Worm (Caenorhabditis elegans) whole organism, young adult: ENCODE results near the gene srx-84.

Experiments
- C17E4.6 ChIP-seq: fragments of 200-800 bp; sonication (Bioruptor generic); IDR thresholded peaks from 2 replicates; pipeline ENCODE4 v1.3.6; 2022; ENCODE audit warnings: missing genetic modification reagents, missing genetic modification characterization, missing compliant biosample characterization
- D2030.7 ChIP-seq: fragments of 200-800 bp; sonication (Bioruptor generic); IDR thresholded peaks from 2 replicates; pipeline ENCODE4 v1.3.6; 2022; ENCODE audit warnings: missing genetic modification reagents, missing genetic modification characterization, missing compliant biosample characterization
- F22D6.2 ChIP-seq: sonication (generic microtip); optimal IDR thresholded peaks from 2 replicates; lab custom pipeline; 2016; ENCODE audit warnings: mild to moderate bottlenecking, missing genetic modification characterization, missing compliant biosample characterization
- F23B12.7 ChIP-seq: sonication (generic microtip); optimal IDR thresholded peaks from 2 replicates; lab custom pipeline; 2017; ENCODE audit warnings: missing genetic modification characterization, mild to moderate bottlenecking, missing compliant biosample characterization, antibody characterized with exemption, moderate library complexity; ENCODE audit not compliant: insufficient read depth
- F49E8.2 ChIP-seq: sonication (generic microtip); optimal IDR thresholded peaks from 3 replicates; lab custom pipeline; 2017; ENCODE audit warnings: missing genetic modification characterization, mild to moderate bottlenecking, missing compliant biosample characterization, antibody characterized with exemption, moderate library complexity; ENCODE audit not compliant: insufficient read depth
- F57A8.1 ChIP-seq: fragments of 200-800 bp; sonication (Bioruptor generic); optimal IDR thresholded peaks from 2 replicates; lab custom pipeline; 2018; ENCODE audit warnings: mild to moderate bottlenecking, missing genetic modification characterization, moderate library complexity, missing compliant biosample characterization
- attf-3 ChIP-seq: fragments of 200-800 bp; sonication (Bioruptor generic); conservative IDR thresholded peaks from 2 replicates; pipeline ENCODE4 v1.3.6; 2022; ENCODE audit warnings: missing genetic modification reagents, missing genetic modification characterization, missing compliant biosample characterization
- attf-6 ChIP-seq: fragments of 200-800 bp; sonication (Bioruptor generic); IDR thresholded peaks from 2 replicates; pipeline ENCODE4 v1.3.6; 2022; ENCODE audit warnings: missing genetic modification reagents, missing genetic modification characterization, missing compliant biosample characterization
- ceh-100 ChIP-seq: fragments of 200-800 bp; sonication (Bioruptor generic); IDR thresholded peaks from 2 replicates; pipeline ENCODE4 v1.3.6; 2022; ENCODE audit warnings: missing genetic modification reagents, missing genetic modification characterization, missing compliant biosample characterization
- dpff-1 ChIP-seq: sonication (generic microtip); optimal IDR thresholded peaks from 2 replicates; lab custom pipeline; 2017; ENCODE audit warnings: mild to moderate bottlenecking, missing genetic modification characterization, missing compliant biosample characterization
- egl-44 ChIP-seq: fragments of 200-800 bp; sonication (Bioruptor generic); IDR thresholded peaks from 2 replicates; pipeline ENCODE4 v1.3.6; 2022; ENCODE audit warnings: missing genetic modification reagents, missing genetic modification characterization, missing compliant biosample characterization
- egrh-3 ChIP-seq: fragments of 200-800 bp; sonication (Bioruptor generic); IDR thresholded peaks from 2 replicates; pipeline ENCODE4 v1.3.6; 2022; ENCODE audit warnings: missing genetic modification reagents, missing genetic modification characterization, missing compliant biosample characterization
- ekl-4 ChIP-seq: fragments of 200-800 bp; sonication (Bioruptor generic); IDR thresholded peaks from 2 replicates; pipeline ENCODE4 v1.3.6; 2022; ENCODE audit warnings: missing genetic modification reagents, missing genetic modification characterization, missing compliant biosample characterization
- him-1 ChIP-seq: sonication (generic microtip); optimal IDR thresholded peaks from 2 replicates; lab custom pipeline; 2016; ENCODE audit warnings: missing genotype, missing genetic modification reagents, missing genetic modification characterization, missing compliant biosample characterization
- hmg-1.2 ChIP-seq: fragments of 200-800 bp; sonication (Bioruptor generic); IDR thresholded peaks from 2 replicates; pipeline ENCODE4 v1.3.6; 2022; ENCODE audit warnings: missing genetic modification reagents, missing genetic modification characterization, missing compliant biosample characterization
- hmg-20 ChIP-seq: fragments of 200-800 bp; sonication (Bioruptor generic); IDR thresholded peaks from 2 replicates; pipeline ENCODE4 v1.3.6; 2022; ENCODE audit warnings: missing genetic modification reagents, missing genetic modification characterization, missing compliant biosample characterization
- lin-26 ChIP-seq: fragments of 200-800 bp; sonication (Bioruptor generic); IDR thresholded peaks from 2 replicates; pipeline ENCODE4 v1.3.6; 2022; ENCODE audit warnings: missing genetic modification reagents, missing genetic modification characterization, missing compliant biosample characterization
- lir-1 ChIP-seq: fragments of 200-800 bp; sonication (Bioruptor generic); conservative IDR thresholded peaks from 2 replicates; pipeline ENCODE4 v1.3.6; 2022; ENCODE audit warnings: missing genetic modification reagents, missing genetic modification characterization, missing compliant biosample characterization
- lsl-1 ChIP-seq: fragments of 200-800 bp; sonication (Bioruptor generic); optimal IDR thresholded peaks from 2 replicates; lab custom pipeline; 2018; ENCODE audit warnings: mild to moderate bottlenecking, missing genetic modification characterization, moderate library complexity, missing compliant biosample characterization
- madf-3 ChIP-seq: fragments of 200-800 bp; sonication (Bioruptor generic); IDR thresholded peaks from 2 replicates; pipeline ENCODE4 v1.3.6; 2022; ENCODE audit warnings: missing genetic modification reagents, missing genetic modification characterization, missing compliant biosample characterization
- madf-6 ChIP-seq: fragments of 200-800 bp; sonication (Bioruptor generic); IDR thresholded peaks from 2 replicates; pipeline ENCODE4 v1.3.6; 2022; ENCODE audit warnings: missing genetic modification reagents, missing genetic modification characterization, missing compliant biosample characterization
- madf-8 ChIP-seq: fragments of 200-800 bp; sonication (Bioruptor generic); conservative IDR thresholded peaks from 2 replicates; pipeline ENCODE4 v1.3.6; 2022; ENCODE audit warnings: missing genetic modification reagents, missing genetic modification characterization, missing compliant biosample characterization
- nhr-120 ChIP-seq: fragments of 200-800 bp; sonication (Bioruptor generic); IDR thresholded peaks from 2 replicates; pipeline ENCODE4 v1.3.6; 2022; ENCODE audit warnings: missing genetic modification characterization, missing compliant biosample characterization
- pha-4 ChIP-seq: fragments of 150-350 bp; sonication (generic microtip); optimal IDR thresholded peaks from 2 replicates; lab custom pipeline; 2014; ENCODE audit warnings: missing biosample characterization, missing genetic modification reagents, missing genetic modification characterization
- rcor-1 ChIP-seq: fragments of 200-800 bp; sonication (Bioruptor generic); IDR thresholded peaks from 2 replicates; pipeline ENCODE4 v1.3.6; 2022; ENCODE audit warnings: missing genetic modification reagents, missing genetic modification characterization, missing compliant biosample characterization
- rec-8 ChIP-seq, 2 experiments: sonication (generic microtip); optimal IDR thresholded peaks; 2 replicates each; lab custom pipeline; 2016; ENCODE audit warnings: mild to moderate bottlenecking in 2 of 2, missing genetic modification characterization in 2 of 2, missing genetic modification reagents in 2 of 2, missing genotype in 2 of 2, missing biosample characterization in 1 of 2, missing compliant biosample characterization in 1 of 2, moderate library complexity in 1 of 2
- rpc-1 ChIP-seq, 2 experiments: fragments of 150-350 bp in 1 of 2; sonication (generic microtip) in 1 of 2; optimal IDR thresholded peaks; 2 replicates each; lab custom pipeline; 2014 to 2018; ENCODE audit warnings: missing biosample characterization in 1 of 2, missing genetic modification characterization in 1 of 2, missing genetic modification reagents in 1 of 2, missing genotype in 1 of 2
- snpc-1.1 ChIP-seq: sonication (generic microtip); optimal IDR thresholded peaks from 2 replicates; lab custom pipeline; 2017; ENCODE audit warnings: missing genetic modification characterization, mild to moderate bottlenecking, missing compliant biosample characterization, antibody characterized with exemption, moderate library complexity, missing genotype, missing genetic modification reagents; ENCODE audit not compliant: insufficient read depth
- snpc-1.3 ChIP-seq: sonication (generic microtip); optimal IDR thresholded peaks from 2 replicates; lab custom pipeline; 2017; ENCODE audit warnings: missing genetic modification characterization, mild to moderate bottlenecking, missing compliant biosample characterization, antibody characterized with exemption, moderate library complexity, missing genotype, missing genetic modification reagents; ENCODE audit not compliant: insufficient read depth
- snpc-3.4 ChIP-seq: sonication (generic microtip); optimal IDR thresholded peaks from 2 replicates; lab custom pipeline; 2017; ENCODE audit warnings: missing genetic modification characterization, mild to moderate bottlenecking, missing compliant biosample characterization, antibody characterized with exemption, moderate library complexity, missing genotype, missing genetic modification reagents
- snpc-4 ChIP-seq, 5 experiments: fragments of 150-350 bp in 1 of 5; sonication (generic microtip) in 4 of 5; optimal IDR thresholded peaks; 2 replicates each; lab custom pipeline; 2014 to 2018; ENCODE audit warnings: missing genetic modification characterization in 5 of 5, missing biosample characterization in 3 of 5, antibody characterized with exemption in 2 of 5, mild to moderate bottlenecking in 2 of 5, missing compliant biosample characterization in 2 of 5, missing genotype in 2 of 5, moderate library complexity in 2 of 5, missing genetic modification reagents in 1 of 5
- somi-1 ChIP-seq: fragments of 200-800 bp; sonication (Bioruptor generic); optimal IDR thresholded peaks from 2 replicates; lab custom pipeline; 2018; ENCODE audit warnings: mild to moderate bottlenecking, missing genetic modification characterization, missing compliant biosample characterization
- tbp1 ChIP-seq: fragments of 200-800 bp; sonication (Bioruptor generic); optimal IDR thresholded peaks from 2 replicates; lab custom pipeline; 2018; ENCODE audit warnings: mild to moderate bottlenecking, missing genetic modification characterization, missing compliant biosample characterization
- zfh-2 ChIP-seq: fragments of 200-800 bp; sonication (Bioruptor generic); conservative IDR thresholded peaks from 2 replicates; pipeline ENCODE4 v1.3.6; 2022; ENCODE audit warnings: missing genetic modification reagents, missing genetic modification characterization, missing compliant biosample characterization
- ztf-18 ChIP-seq: sonication (generic microtip); optimal IDR thresholded peaks from 2 replicates; lab custom pipeline; 2016; ENCODE audit warnings: missing genotype, mild to moderate bottlenecking, missing genetic modification characterization, missing compliant biosample characterization
- ztf-26 ChIP-seq: sonication (generic microtip); optimal IDR thresholded peaks from 2 replicates; lab custom pipeline; 2017; ENCODE audit warnings: missing genetic modification characterization, missing compliant biosample characterization

srx-84 gene

ce11 chrV:11585122-11585521, 13.8 kb upstream of the srx-84 start:
- TF ChIP-seq dpff-1 (tag; lab: Kevin White, UChicago) (no peak), egl-44 (no peak), snpc-1.3 (tag; lab: Kevin White, UChicago) (peak; percentile 43), rec-8 (tag; optimal IDR thresholded peaks at IDR 0.05; lab: Kevin White, UChicago) (peak in 1 of 2 experiments; percentile 22), hmg-1.2 (GFP tag; lab: Robert Waterston, UW) (peak; percentile 81), F57A8.1 (no peak), egrh-3 (GFP tag; lab: Robert Waterston, UW) (no peak), rpc-1 (optimal IDR thresholded peaks at IDR 0.05; lab: Kevin White, UChicago) (no peak), rpc-1 (tag; optimal IDR thresholded peaks at IDR 0.05; lab: Kevin White, UChicago) (peak; percentile 11), lsl-1 (GFP tag; lab: Kevin White, UChicago) (peak; percentile 55), snpc-1.1 (tag; lab: Kevin White, UChicago) (peak; percentile 94), rcor-1 (GFP tag; lab: Robert Waterston, UW) (peak; percentile 68), F49E8.2 (peak; percentile 56), C17E4.6 (GFP tag; lab: Robert Waterston, UW) (no peak; the same call in 1 of the 2 replicates), F23B12.7 (no peak), attf-3 (no peak), pha-4 (tag; lab: Kevin White, UChicago) (no peak), nhr-120 (GFP tag; lab: Robert Waterston, UW) (0 out of 2 replicates have a peak, but pooled peaks have one; percentile 62), him-1 (tag; lab: Kevin White, UChicago) (peak; percentile 93), tbp1 (peak; percentile 71), zfh-2 (GFP tag; lab: Robert Waterston, UW) (no peak), hmg-20 (GFP tag; lab: Robert Waterston, UW) (peak; percentile 43; the same call in 1 of the 2 replicates), madf-6 (GFP tag; lab: Robert Waterston, UW) (peak; percentile 70; the same call in 1 of the 2 replicates), lin-26 (GFP tag; lab: Robert Waterston, UW) (peak; percentile 99), D2030.7 (GFP tag; lab: Robert Waterston, UW) (peak; percentile 77), lir-1 (GFP tag; lab: Robert Waterston, UW) (no peak), snpc-3.4 (tag; lab: Kevin White, UChicago) (peak; percentile 84), ceh-100 (GFP tag; lab: Robert Waterston, UW) (peak; percentile 51), attf-6 (GFP tag; lab: Robert Waterston, UW) (peak; percentile 84), ztf-26 (no peak), madf-3 (GFP tag; lab: Robert Waterston, UW) (no peak), F22D6.2 (tag; lab: Kevin White, UChicago) (no peak), somi-1 (GFP tag; lab: Kevin White, UChicago) (no peak), snpc-4 (GFP tag; optimal IDR thresholded peaks at IDR 0.05; lab: Kevin White, UChicago) (peak; percentile 91), snpc-4 (tag; optimal IDR thresholded peaks at IDR 0.05; lab: Kevin White, UChicago) (peak; percentile 90 to 97 (median 93)), ztf-18 (tag; lab: Kevin White, UChicago) (peak; percentile 17), ekl-4 (GFP tag; lab: Robert Waterston, UW) (peak; percentile 53; the same call in 1 of the 2 replicates)

- TF ChIP-seq lir-1 (GFP tag; lab: Robert Waterston, UW) (no peak), madf-8 (GFP tag; lab: Robert Waterston, UW) (no peak), F57A8.1 (no peak)
These were observed 9.5 kb upstream of the srx-84 start, which contains the start of gene srx-82 for ce11 chrV:11589433-11589832. TSS of gene srx-82 (plus strand) at chrV:11589733.
